Worm (Caenorhabditis elegans) whole organism, dauer: ENCODE measurements around the gene hlh-3.

Experiments
- unc-62 ChIP-seq: sonication (generic microtip); optimal IDR thresholded peaks from 2 replicates; lab custom pipeline; 2017; ENCODE audit warnings: missing biosample characterization, missing genetic modification reagents, missing genetic modification characterization

Gene hlh-3

DNA sequence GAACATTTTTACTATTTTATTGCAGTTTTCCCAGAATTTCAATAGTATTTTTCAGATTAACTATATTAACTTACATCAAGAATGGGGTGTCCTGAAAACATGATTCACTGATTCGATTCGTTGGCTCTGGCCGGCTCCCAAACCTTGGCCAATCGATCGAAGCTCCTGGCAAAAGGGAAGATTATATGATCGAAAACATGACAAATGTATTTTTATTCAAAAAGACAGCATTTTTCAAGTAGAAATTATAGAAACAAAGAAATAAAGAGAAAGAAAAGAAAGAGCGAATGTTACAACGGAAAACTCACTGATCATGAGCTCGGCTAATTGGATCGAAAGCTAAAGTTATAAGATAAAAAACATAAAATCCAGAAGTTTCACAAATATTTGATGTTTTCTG, 15.7 kb upstream of the hlh-3 start, which contains the start of gene T24B8.4:
T24B8.4 (minus strand) TSS at position 101 of the 400 bp plus-strand sequence.
- TF ChIP-seq unc-62, result no peak

DNA sequence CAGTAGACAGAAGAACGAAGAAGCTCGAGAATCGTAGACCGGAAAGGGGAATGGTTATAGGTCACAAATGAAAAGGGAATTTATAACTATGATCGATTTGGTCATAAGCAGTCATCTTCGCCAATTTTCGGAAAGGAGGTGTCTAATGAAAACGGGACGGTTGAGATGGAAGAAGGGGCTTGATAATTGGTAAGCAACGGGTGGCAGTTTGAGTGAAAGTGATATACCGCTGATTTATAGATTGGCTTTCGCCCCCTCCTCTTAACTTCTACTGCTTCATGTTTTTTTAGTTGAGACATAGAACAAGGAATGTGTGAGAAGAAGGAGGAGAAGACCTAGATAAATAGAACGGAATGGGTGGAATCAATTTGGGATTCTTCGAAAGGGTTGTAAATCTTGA, 13.6 kb upstream of the hlh-3 start:
- no peak for TF ChIP-seq unc-62

DNA sequence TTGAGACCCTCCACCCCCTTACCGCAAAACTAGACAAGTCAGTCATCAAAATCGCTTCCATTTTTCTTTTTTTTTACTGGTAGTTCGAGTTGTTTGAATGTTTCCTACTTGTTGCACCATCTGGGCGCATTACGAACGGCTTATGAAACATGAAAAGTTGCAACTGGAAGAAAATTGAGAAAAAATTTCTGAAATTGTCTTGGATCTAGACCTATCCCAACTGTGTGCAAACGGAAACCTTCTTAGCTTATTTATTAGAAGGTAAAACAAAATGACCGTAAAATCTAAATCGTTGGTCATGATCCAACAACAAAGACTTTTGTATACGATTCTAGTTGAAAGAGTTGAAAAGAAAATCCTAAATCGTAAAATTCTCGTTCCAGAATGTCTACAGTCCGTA, 11.9 kb upstream of the hlh-3 start:
- no peak for TF ChIP-seq unc-62

DNA sequence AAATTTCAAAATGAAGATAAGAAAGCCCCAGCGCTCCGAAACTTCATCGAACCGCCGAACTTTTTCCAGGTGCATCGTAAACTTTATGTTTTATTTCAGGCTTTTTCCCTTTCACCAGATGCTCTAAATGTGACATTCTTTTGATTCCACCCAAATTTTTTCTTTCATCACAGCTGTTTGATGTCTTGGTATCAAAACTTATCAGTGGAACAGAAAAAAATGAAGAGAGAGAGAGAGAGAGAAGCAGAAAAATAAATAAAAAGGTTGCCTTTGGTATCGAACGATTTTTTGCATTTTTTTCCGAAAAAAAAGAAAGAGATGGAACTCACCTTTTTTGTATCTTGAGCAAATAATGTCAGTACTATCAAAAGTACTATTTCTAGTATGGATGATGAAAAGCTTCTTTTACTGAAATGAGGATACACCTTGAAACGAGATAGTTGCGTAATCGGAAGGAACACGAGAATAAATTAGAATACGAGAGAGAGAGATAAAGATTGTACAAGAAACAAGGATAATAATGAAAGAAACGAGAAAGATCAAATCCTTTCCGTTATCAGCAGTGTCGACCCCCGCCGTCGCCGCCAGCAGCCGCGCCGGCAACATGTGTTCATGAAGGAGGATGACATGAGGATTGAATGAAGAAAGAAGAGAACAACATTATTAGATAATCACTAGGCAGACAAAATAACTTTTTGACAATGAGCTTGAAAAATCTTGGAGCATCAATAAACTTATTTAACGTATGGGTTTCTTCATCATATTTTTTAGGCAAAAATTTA, 10.1 kb upstream of the hlh-3 start:
- no peak for TF ChIP-seq unc-62

ce11 chrII:9078351-9078750, 8.1 kb upstream of the hlh-3 start:
- TF ChIP-seq unc-62, result no peak

ce11 chrII:9083093-9083492, 3.3 kb upstream of the hlh-3 start, which contains the start of gene sysm-1:
TSS of gene sysm-1 (minus strand) at chrII:9083193.
- TF ChIP-seq unc-62, result no peak

- no peak for TF ChIP-seq unc-62
These were observed 6.5 kb downstream of the hlh-3 start for ce11 chrII:9092910-9093309.

ce11 chrII:9093584-9093983, 7.2 kb downstream of the hlh-3 start, which contains the start of gene C07H4.1:
TSS of gene C07H4.1 (minus strand) at chrII:9093684.
- no peak for TF ChIP-seq unc-62

- no peak for TF ChIP-seq unc-62
These were observed 7.9 kb downstream of the hlh-3 start for ce11 chrII:9094247-9094790.

ce11 chrII:9097302-9097701, 10.9 kb downstream of the hlh-3 start:
- no peak for TF ChIP-seq unc-62

DNA sequence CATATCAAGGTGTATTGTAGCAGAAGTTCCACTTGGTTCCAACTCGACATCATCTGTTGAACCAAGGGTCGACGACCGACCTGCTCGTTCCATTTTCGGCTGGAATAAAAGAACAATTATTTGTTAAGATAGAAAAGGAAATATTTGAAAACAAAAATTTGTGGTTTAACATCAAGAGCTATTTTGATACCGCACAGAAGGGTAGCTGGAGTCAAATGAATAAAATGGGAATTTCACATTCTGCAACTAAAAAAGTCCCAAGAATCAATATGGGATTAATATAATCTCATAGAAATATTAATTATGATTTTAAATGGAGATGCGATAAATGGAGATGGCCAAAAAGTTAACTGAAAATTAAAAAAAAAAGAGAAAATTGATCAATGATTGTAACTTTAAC, 12.1 kb downstream of the hlh-3 start, which contains the start of gene clh-5:
clh-5 (minus strand) TSS at position 101 of the 400 bp plus-strand sequence.
- TF ChIP-seq unc-62, result no peak

DNA sequence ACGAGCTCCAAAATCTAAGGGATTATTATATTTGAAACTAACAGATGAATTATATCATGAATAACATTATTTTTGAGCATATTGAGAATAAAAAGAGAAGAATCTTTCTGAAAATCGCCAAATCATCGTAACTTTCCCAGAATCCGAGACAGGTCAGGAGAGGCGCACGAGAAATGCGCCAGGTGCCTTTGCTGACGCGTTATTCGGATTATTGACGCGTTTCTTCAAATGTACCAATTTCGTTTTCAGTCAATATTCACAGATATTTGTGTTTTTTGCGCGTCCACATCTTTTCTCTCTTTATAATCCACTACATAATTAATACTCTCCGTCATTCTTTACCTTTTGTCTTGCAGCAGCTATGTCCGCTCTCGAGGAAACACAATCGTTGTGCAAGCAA, 12.6 kb downstream of the hlh-3 start, which contains the start of gene T24H10.1:
T24H10.1 (plus strand) TSS at position 355 of the 400 bp plus-strand sequence.
- no peak for TF ChIP-seq unc-62

- no peak for TF ChIP-seq unc-62
These were observed 14.4 kb downstream of the hlh-3 start, which contains the start of gene T24H10.5 for ce11 chrII:9100798-9101197. TSS of gene T24H10.5 (plus strand) at chrII:9101098.

DNA sequence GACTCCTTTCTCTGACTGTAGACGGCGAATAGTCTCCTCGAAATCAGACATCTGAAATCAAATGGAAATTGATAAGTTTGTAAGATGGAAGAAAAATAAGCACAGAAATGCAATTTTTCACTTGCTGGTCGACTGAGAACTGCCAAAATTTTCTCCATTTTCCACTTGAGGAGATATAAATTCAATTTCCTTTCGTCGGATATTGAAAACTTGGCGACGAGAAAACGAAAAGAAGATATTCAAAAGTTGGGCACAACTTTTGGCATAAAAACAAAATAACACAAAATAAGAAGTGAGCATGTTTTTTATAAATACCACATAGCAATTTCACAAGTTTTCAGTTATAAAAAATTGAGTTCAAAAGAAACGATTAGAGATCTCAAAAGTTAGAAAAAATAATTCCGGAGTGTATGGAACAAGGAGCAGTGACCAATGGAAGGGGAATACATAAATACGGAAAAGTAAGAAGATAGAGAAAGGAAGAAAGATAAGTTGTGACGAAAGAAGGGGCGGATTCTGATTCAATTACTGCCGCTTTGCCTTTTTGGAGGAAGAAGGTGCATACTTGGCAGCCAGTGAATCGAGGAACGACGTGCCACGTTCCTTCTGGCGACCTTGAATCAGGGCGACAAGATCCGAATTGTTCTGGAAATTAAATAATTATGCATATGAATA, 20.8 kb downstream of the hlh-3 start, which contains the start of gene dyrb-1:
dyrb-1 (minus strand) TSS at position 51 of the 675 bp plus-strand sequence.
- no peak for TF ChIP-seq unc-62

ce11 chrII:9108443-9108842, 22.0 kb downstream of the hlh-3 start, which contains the start of gene dnj-23:
TSS of gene dnj-23 (minus strand) at chrII:9108600.
- TF ChIP-seq unc-62, result no peak

DNA sequence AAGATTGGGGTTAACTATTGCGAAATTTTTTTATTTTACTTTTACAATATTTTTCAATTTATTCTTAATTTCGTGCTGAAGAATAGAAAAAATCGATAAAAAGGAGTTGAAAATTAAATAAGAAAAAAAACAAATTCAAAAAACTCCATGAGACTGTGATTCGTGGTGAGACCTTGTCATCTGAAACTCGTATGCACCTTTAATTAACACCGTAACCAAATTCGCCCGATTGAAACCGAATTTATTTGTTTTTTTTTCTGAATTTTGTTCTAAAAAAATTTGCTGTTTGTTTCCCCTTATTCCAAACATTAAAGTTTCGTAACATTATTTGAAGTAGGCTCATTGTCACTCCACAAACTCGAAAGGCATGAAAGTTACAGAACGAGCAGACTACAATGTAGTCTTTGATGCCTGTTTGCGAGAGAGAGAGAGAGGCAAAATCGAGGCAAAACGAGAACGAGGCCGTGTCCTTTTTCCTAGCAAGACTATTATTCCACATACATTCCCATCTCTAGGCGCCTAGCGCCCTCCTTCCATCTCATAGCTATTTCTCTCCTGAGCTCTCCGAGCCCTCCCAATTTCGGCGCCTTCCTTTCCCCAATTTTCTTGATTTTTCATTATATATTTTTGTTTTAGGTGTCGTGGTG, 22.6 kb downstream of the hlh-3 start, which contains the start of gene T24H10.4:
T24H10.4 (plus strand) TSS at position 630 of the 647 bp plus-strand sequence.
- no peak for TF ChIP-seq unc-62
